Worm (Caenorhabditis elegans): ENCODE results near the gene F26F12.8.

ce11 chrV:5845162-5845561 is 17.2 kb downstream of the F26F12.8 start:
- TF ChIP-seq php-3 (GFP tag; IDR thresholded peaks at IDR 0.05) (no peak), zag-1 (tag; optimal IDR thresholded peaks at IDR 0.05) (no peak), nhr-76 (tag; optimal IDR thresholded peaks at IDR 0.05) (no peak), ama-1 (optimal IDR thresholded peaks at IDR 0.05) (no peak), snpc-1.2 (GFP tag; IDR thresholded peaks at IDR 0.05) (no peak), R02D3.7 (tag; optimal IDR thresholded peaks at IDR 0.05) (no peak), zfp-3 (GFP tag; conservative IDR thresholded peaks at IDR 0.05) (no peak), ces-1 (GFP tag; optimal IDR thresholded peaks at IDR 0.05) (no peak), ztf-11 (tag; optimal IDR thresholded peaks at IDR 0.05) (no peak), hif-1 (tag; optimal IDR thresholded peaks at IDR 0.05) (no peak)

All from whole organism, L4 larva.